Fruit fly (Drosophila melanogaster): ENCODE data around the gene mub.

mub gene

DNA sequence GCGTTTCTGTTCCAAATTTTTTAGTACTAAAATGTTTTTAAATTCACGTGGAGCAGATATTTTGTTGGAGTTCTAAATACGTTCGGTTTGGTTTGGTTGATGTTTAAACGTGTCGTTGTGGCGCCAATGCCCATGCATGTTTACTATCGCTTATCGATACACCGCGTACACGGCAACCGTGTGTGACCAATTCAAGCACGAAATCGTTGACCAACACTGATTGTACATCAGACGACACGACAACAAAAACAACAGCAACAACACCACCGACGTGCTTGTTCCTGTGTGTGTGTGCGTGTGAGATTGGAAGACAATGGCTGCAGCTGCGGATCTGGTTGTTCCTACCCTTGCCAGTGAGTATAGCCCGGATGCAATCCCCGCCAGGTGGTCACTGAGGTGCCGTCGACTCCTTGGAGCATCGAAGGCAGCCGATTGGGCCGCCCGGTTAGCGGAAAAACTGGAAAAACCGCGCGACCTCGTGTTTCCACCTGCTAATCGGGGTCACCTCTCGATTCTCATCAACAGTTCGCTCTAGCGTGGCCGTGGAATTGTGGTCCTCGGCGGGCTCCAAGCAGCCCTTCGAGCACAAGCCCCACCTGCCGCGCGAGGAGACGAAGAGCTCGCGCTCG is 19.7 kb upstream of the mub start, which contains the start of gene eIF2A (continued):
- TF ChIP-seq pnt (GFP tag; optimal IDR thresholded peaks at IDR 0.05) (no peak), inv (GFP tag; IDR thresholded peaks at IDR 0.05; ENCODE audit: partially characterized antibody) (peak; percentile 56; the same call in 1 of the 2 replicates), hbn (GFP tag; IDR thresholded peaks at IDR 0.05; ENCODE audit: partially characterized antibody) (peak; percentile 72), CG9609 (GFP tag; optimal IDR thresholded peaks at IDR 0.05) (peak; percentile 63), Dip3 (GFP tag; optimal IDR thresholded peaks at IDR 0.05) (peak; percentile 44), Hr39 (optimal IDR thresholded peaks at IDR 0.05) (no peak), CG7745 (tag; optimal IDR thresholded peaks at IDR 0.05) (no peak), CG12155 (GFP tag; optimal IDR thresholded peaks at IDR 0.05) (peak; percentile 56), vvl (GFP tag; IDR thresholded peaks at IDR 0.05) (peak; percentile 80), CG15601 (tag; optimal IDR thresholded peaks at IDR 0.05) (peak; percentile 55), cg (GFP tag; optimal IDR thresholded peaks at IDR 0.05) (peak; percentile 94), gce (GFP tag; IDR thresholded peaks at IDR 0.05) (no peak), CG12299 (tag; optimal IDR thresholded peaks at IDR 0.05) (no peak), caup (GFP tag; optimal IDR thresholded peaks at IDR 0.05; ENCODE audit: severe bottlenecking) (peak; percentile 79), H2.0 (GFP tag; IDR thresholded peaks at IDR 0.05) (peak; percentile 48), E2f1 (GFP tag; IDR thresholded peaks at IDR 0.05) (peak; percentile 33; the same call in 1 of the 2 replicates), Oli (tag; optimal IDR thresholded peaks at IDR 0.05) (no peak), sima (GFP tag; optimal IDR thresholded peaks at IDR 0.05) (no peak), Nf-YC (tag; optimal IDR thresholded peaks at IDR 0.05) (peak; percentile 72), CG43689 (GFP tag; IDR thresholded peaks at IDR 0.05) (no peak), sisA (GFP tag; IDR thresholded peaks at IDR 0.05) (no peak), amos (GFP tag; IDR thresholded peaks at IDR 0.05; ENCODE audit: partially characterized antibody) (peak; percentile 80), CG8281 (tag; optimal IDR thresholded peaks at IDR 0.05) (no peak), lola (GFP tag; optimal IDR thresholded peaks at IDR 0.05) (no peak), CG6254 (GFP tag; optimal IDR thresholded peaks at IDR 0.05) (no peak), esg (GFP tag; conservative IDR thresholded peaks at IDR 0.05) (no peak), CG3065 (GFP tag; optimal IDR thresholded peaks at IDR 0.05) (peak; percentile 2), pros (GFP tag; optimal IDR thresholded peaks at IDR 0.05) (no peak), Awh (GFP tag; IDR thresholded peaks at IDR 0.05) (no peak), Chrac-16 (GFP tag; optimal IDR thresholded peaks at IDR 0.05) (peak; percentile 25), maf-S (GFP tag; optimal IDR thresholded peaks at IDR 0.05) (peak; percentile 76), CG1792 (GFP tag; optimal IDR thresholded peaks at IDR 0.05) (peak; percentile 44), CG12744 (GFP tag; optimal IDR thresholded peaks at IDR 0.05) (peak; percentile 37), YL-1 (GFP tag; optimal IDR thresholded peaks at IDR 0.05) (peak; percentile 97), shn (GFP tag; optimal IDR thresholded peaks at IDR 0.05) (peak; percentile 53), Adf1 (GFP tag; IDR thresholded peaks at IDR 0.05) (no peak), Hr3 (GFP tag; optimal IDR thresholded peaks at IDR 0.05) (peak; percentile 50), CG13894 (tag; optimal IDR thresholded peaks at IDR 0.05) (peak; percentile 80), Usf (GFP tag; optimal IDR thresholded peaks at IDR 0.05) (no peak)

DNA sequence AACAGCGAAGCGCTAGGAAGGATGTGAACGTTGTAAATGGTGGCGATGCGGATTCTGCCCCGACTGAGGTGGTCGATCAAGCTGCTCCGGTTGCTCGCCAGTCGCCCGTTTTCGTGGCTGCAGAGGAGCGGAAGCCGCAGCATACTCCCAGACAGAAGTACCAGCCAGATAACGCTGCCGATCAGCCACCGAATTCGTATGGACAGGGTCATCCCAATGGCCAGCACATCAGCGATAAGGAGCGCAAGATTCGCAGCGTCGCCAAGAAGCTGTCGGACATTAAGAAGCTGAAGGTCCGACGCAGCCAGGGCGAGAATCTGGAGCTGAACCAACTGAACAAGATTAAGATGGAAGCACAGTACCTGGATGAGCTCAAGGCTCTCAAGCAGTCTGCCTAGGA is 17.5 kb upstream of the mub start:
- TF ChIP-seq ap (GFP tag; IDR thresholded peaks at IDR 0.05): no peak
- TF ChIP-seq CG3065 (GFP tag; optimal IDR thresholded peaks at IDR 0.05): no peak
- TF ChIP-seq trh (GFP tag; optimal IDR thresholded peaks at IDR 0.05): no peak
- no peak for TF ChIP-seq CG2129 (GFP tag; IDR thresholded peaks at IDR 0.05; ENCODE audit: partially characterized antibody)
- TF ChIP-seq CG5953 (GFP tag; IDR thresholded peaks at IDR 0.05): no peak
- no peak for TF ChIP-seq CG12071 (GFP tag; optimal IDR thresholded peaks at IDR 0.05)
- TF ChIP-seq CG4730 (GFP tag; IDR thresholded peaks at IDR 0.05): no peak
- no peak for TF ChIP-seq Hr39 (optimal IDR thresholded peaks at IDR 0.05)
- TF ChIP-seq Dref (GFP tag; IDR thresholded peaks at IDR 0.05): no peak
- no peak for TF ChIP-seq nerfin-2 (GFP tag; IDR thresholded peaks at IDR 0.05; ENCODE audit: partially characterized antibody)
- no peak for TF ChIP-seq CG9727 (GFP tag; optimal IDR thresholded peaks at IDR 0.05)
- TF ChIP-seq luna (GFP tag; optimal IDR thresholded peaks at IDR 0.05): no peak
- no peak for TF ChIP-seq CG2712 (tag; optimal IDR thresholded peaks at IDR 0.05)
- no peak for TF ChIP-seq CG32772 (GFP tag; IDR thresholded peaks at IDR 0.05)
- TF ChIP-seq CG1529 (GFP tag; optimal IDR thresholded peaks at IDR 0.05): no peak
- TF ChIP-seq NC2β (GFP tag; optimal IDR thresholded peaks at IDR 0.05): no peak

Measured in whole organism, embryonic.